Worm (Caenorhabditis elegans): ENCODE data around the gene btb-16.
"Not testable (repeated sequence)": the region's sequence is repeated elsewhere in the genome, so short reads cannot be mapped to it uniquely, and the experiment has no call there.

The btb-16 gene

DNA sequence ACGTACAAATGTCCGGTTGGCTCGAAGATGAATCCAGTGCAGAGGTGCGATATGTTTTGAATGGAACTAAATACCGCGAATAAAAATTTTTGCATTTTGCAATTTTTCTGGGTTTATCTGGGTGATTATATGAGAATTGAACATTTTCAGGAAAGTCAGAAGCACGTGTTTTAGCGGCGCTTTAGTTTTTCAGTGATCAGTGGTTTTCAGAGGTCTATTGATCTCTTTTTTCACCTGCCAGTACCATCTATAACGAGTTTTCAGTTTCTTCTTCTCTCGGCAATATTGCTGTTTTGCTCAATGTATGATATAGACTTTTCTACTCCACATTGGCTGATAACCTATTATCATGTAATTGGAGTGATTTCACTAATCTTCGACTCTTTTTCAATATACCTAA lies 9.6 kb upstream of the btb-16 start, which contains the start of gene sri-63:
TSS of gene sri-63 (plus strand) at position 301 of the 400 bp plus-strand sequence.
- no peak for TF ChIP-seq unc-62 (GFP tag; optimal IDR thresholded peaks at IDR 0.05)

DNA sequence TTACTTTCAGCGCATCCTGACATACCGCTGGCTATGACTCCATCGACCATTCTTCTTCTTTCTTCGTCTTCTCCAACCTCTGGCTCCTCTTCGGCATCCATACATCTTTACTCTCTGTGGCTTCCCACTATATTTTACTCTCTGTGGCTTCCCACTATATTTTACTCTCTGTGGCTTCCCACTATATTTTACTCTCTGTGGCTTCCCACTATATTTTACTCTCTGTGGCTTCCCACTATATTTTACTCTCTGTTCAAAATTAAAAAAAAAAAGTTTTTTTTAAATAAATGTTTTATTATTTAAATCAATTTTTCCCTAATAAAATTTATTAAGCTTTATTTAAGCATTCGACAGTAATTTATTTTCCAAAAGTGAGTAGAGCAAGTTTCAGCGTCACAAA lies 6.1 kb upstream of the btb-16 start, which contains the start of gene F39E9.14:
TSS of gene F39E9.14 (minus strand) at position 101 of the 400 bp plus-strand sequence.
- not testable (repeated sequence) for TF ChIP-seq unc-62 (GFP tag; optimal IDR thresholded peaks at IDR 0.05)

DNA sequence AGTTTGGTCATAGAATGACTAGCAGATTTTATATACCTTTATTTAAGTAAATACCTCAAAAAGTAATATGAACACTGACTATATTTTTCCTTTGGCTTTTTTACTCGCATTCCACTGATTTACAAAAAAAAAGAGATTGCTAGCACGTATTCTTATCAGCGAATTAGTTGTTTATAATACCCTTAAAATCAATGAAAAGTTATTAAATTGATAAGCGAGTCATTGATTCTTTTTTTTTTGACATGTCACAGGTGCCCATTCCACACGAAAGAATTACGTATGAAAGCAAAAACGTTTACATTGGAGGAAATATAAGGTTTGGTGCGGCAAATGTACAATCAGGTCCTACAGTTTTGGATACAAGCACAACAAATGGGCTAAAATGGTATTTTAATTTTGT lies 1.5 kb upstream of the btb-16 start, which contains the start of gene btb-17:
TSS of gene btb-17 (plus strand) at position 213 of the 400 bp plus-strand sequence.
- no peak for TF ChIP-seq unc-62 (GFP tag; optimal IDR thresholded peaks at IDR 0.05)

DNA sequence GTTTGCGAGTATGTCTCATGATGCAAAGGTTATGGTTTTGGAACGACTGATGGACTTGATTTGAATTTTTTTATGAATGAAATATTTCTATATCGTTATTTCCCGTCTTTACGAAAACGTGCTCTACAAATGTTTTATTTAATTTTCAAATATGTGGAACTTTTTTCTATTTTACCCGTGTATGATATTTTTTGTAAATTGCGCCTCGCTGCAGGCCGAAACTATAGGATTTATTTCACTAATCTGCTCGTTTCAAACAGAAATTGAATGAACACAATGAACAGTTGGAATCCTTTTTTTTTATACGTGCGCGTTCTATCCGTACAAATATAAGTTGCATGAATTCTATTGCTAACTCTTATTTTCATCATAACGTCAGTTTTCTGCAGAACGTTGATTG lies 1.2 kb downstream of the btb-16 start, which contains the start of gene btb-18:
TSS of gene btb-18 (plus strand) at position 301 of the 400 bp plus-strand sequence.
- no peak for TF ChIP-seq unc-62 (GFP tag; optimal IDR thresholded peaks at IDR 0.05)

DNA sequence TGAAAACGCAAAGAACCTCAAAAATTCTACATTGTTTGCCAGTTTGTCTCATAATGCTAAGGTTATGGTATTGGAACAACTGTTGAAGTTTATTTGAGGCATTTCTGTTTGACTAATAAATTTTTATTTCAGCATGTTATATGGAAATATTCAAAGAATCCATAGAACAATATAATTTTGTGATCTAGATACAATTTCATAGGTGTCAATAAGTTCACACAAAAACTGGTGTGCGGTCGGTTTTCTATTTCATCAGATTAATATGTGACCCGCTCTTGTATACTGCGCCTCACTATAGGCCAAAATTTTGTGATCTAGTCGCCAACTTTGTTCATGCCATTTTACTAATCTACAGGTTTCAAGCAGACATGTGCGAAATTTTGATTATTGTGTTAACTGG lies 2.8 kb downstream of the btb-16 start, which contains the start of gene btb-22:
TSS of gene btb-22 (plus strand) at position 301 of the 400 bp plus-strand sequence.
- no peak for TF ChIP-seq unc-62 (GFP tag; optimal IDR thresholded peaks at IDR 0.05)

DNA sequence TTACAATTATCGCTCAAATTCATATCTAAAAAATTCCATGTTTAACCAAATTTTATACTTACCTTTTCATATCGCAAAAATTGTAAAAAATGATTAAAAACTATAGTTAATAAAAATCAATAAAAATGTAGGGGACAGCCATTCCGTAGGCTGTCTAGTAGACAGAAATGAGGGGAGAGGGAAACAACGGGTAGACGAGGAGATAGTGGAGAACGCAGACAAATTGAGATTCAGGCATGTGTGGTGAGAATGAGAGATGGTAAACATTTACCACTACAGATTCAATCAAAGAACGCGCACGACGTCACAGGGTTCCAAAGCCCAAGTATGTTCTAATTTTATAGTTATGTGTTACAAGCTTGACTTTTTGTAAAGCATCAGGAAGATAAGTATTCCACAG lies 6.9 kb downstream of the btb-16 start:
- TF ChIP-seq unc-62 (GFP tag; optimal IDR thresholded peaks at IDR 0.05) = no peak

DNA sequence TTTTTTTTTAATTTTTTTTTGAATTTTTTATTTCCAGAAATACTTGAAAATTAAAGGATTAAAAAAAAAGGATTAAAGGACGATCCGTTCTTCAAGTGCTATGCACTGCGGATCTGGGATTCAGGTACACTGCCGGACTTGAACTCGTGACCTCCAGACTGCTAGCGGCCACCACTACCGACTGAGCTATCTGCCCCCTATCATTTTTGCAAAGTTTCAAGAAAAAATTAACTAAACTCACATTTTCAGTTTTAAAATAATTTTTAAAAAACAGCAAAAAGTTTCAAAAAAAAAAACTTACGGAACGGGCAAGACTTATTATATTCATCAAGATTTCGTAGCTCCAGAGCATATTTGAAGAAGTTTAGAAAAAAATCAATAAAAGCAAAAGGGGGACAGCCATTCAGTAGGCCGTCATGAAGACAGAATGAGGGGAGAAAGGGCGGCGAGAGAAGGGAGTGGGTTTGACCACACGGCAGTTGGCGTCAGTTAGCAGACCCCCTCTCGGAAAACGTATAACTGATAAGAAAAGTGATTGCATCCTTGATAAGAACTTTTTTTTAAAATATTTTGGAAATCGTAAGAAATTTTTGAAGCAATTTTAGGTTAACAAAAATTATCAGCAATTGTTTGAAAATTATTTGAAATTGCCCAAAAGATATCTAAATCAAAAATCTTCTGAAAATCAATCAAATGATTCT lies 14.4 kb downstream of the btb-16 start:
- TF ChIP-seq unc-62 (GFP tag; optimal IDR thresholded peaks at IDR 0.05) = no peak

DNA sequence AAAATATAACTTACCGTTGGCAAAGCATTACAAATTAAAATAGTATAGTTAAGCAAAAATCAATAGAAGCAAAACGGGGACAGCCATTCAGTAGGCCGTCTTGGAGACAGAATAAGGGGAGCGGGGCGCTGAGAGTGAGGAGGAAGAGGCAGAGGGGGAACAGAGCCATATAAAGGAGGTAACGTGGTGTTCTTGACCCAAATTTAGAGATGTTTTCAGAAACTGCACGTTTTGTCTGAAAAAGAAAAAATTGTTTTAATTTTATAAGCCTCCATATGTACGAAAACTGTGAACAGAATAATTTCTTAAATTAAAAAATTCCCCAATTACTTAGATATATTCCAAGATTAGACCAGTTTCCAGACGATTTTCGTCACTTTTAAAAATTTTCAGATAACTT lies 16.8 kb downstream of the btb-16 start, which contains the start of gene F39E9.6:
TSS of gene F39E9.6 (minus strand) at position 101 of the 400 bp plus-strand sequence.
- no peak for TF ChIP-seq unc-62 (GFP tag; optimal IDR thresholded peaks at IDR 0.05)

DNA sequence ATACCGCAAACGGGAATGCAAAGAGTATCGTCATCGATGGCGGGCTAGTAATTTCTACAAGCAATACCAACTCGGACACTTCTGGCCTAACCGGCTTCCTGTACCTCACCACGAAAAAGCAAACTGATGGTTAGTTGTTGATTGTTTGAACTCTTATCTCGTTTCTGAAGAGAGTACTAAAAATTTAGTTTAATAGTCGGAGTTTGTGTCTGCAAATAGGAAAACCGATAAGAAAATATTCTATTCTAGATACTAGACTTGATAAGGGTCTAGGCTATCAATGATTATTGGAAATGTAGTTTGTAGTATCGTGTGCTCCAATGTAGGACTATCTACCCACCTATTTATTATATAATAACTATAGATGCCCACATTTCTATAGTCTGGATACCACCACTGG lies 22.2 kb downstream of the btb-16 start:
- TF ChIP-seq unc-62 (GFP tag; optimal IDR thresholded peaks at IDR 0.05) = no peak

DNA sequence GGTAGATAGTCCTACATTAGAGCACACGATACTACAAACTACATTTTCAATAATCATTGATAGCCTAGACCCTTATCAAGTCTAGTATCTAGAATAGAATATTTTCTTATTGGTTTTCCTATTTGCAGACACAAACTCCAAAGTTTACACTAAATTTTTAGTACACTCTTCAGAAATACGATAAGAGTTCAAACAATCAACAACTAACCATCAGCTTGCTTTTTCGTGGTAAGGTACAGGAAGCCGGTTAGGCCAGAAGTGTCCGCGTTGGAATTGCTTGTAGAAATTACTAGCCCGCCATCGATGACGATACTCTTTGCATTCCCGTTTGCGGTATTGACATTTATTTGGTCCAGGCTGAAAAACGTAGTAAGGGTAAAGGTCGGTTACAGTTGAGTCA lies 25.6 kb downstream of the btb-16 start, which contains the start of gene Y46D2A.1:
TSS of gene Y46D2A.1 (plus strand) at position 301 of the 400 bp plus-strand sequence.
- TF ChIP-seq unc-62 (GFP tag; optimal IDR thresholded peaks at IDR 0.05) = no peak

DNA sequence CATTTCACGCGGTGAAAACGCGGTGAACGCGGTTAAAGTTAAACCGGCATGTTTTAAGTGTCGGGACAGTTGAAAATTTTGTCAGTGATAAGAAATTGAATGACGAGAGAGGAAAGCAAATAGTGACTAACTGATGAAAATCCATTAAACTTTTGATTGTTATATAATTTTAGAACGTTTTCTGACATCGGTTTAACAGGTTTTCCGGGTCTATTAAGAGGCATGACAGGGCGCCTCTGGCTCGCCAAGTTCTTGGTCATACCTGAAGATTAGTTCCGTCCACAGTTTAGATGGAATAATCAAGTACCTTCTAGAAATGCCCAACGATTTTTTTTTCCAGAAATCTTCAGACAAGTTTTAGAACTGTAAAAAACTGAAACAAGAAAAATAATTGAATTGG lies 26.5 kb downstream of the btb-16 start, which contains the start of gene Y46D2A.2:
TSS of gene Y46D2A.2 (minus strand) at position 101 of the 400 bp plus-strand sequence.
- no peak for TF ChIP-seq unc-62 (GFP tag; optimal IDR thresholded peaks at IDR 0.05)

DNA sequence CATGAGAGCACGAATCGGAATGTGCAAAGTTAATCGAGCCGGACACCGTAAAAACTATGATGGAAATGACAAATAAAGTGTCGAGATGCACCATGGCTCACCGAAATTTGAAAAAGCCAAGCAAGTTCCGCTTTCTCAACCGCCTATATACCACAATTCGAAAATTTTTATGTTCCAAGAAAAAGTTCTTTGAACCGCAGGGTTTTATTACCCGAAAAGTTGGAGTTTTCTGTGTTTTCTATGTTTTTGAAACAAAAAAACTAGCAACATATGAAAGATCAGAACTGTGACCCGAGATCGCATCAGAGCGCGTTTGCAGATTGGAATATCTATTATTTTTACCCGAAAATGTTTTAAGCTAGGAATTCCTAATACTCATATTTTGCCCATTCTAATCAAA lies 30.4 kb downstream of the btb-16 start, which contains the start of gene Y46D2A.3:
TSS of gene Y46D2A.3 (minus strand) at position 101 of the 400 bp plus-strand sequence.
- TF ChIP-seq unc-62 (GFP tag; optimal IDR thresholded peaks at IDR 0.05) = no peak

DNA sequence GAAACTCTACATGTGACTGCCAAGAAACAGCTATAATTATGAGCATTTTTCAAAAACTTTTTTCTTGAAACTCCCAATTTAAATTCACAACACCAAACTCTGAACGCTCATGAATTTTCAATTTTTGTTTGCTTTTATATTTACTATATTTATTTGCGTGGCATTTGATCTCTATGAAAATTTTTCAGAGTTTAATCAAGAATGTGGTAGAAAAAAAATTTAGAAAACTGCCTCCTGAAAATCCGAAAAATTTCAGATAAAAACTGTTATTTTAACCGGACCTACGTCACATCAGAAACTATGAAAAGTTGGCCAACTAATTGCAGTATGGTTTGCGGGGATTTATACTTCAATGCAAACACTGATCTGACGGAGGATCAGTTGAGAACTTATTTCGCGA lies 35.4 kb downstream of the btb-16 start, which contains the start of gene irld-27:
TSS of gene irld-27 (plus strand) at position 301 of the 400 bp plus-strand sequence.
- no peak for TF ChIP-seq unc-62 (GFP tag; optimal IDR thresholded peaks at IDR 0.05)

DNA sequence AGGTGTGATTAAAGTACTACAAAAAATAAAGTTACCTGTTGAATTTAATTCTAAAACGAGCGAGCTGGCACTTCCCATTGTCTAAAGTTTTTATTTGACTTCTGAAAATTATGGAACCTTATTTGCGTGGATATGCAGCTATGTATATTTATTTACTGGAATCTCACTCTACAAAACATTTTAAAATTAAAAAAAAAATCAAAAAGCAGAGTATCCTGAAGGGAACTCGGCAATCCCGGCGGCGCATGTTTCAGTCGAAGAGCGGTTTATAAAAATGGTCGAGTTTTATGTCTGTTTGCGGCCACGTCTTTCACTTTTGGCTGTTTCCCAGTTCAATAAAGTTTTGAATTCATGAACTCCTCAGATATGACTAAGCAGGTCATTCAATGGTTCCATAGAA lies 40.4 kb downstream of the btb-16 start, which contains the start of gene F14D2.19:
TSS of gene F14D2.19 (minus strand) at position 101 of the 400 bp plus-strand sequence.
- no peak for TF ChIP-seq unc-62 (GFP tag; optimal IDR thresholded peaks at IDR 0.05)

DNA sequence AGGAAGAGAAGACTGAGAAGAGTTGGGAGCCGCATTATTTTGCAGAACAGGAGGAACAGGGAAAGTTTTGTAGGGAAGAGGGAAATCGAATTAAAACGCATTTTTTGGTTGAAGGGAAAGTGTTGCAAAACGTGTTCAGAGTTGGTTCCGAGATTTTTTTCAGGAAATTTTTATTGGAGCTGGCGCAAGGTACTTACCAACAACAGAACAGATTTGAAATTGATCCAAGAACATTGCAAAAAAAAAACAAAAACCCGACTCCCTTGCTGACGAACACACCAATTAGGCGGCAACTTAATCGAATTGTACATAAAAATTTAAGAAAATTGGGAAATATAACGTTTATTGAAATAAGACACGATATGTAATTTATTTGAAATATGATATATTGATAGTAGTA lies 41.9 kb downstream of the btb-16 start, which contains the start of gene F14D2.7:
TSS of gene F14D2.7 (minus strand) at position 101 of the 400 bp plus-strand sequence.
- no peak for TF ChIP-seq unc-62 (GFP tag; optimal IDR thresholded peaks at IDR 0.05)

DNA sequence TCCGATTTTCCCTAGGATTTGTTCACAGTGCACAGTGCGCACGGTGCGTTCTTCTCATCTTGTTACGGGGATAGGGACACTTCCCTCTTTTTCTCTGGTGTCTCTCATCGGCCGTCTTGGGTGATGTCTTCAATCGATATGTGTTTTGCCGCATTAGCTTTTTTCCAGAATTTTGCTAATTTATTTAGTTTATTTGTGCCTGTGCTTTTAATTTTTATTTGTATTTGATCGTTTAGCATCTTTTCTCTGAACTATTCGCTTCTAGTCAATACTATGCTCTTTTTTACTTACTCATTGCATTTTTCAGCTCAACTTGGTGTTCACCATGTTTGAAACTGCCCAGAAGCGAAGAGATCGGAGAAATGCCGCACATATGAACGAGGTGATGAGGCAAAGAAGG lies 43.6 kb downstream of the btb-16 start, which contains the start of gene F14D2.5:
TSS of gene F14D2.5 (plus strand) at position 301 of the 400 bp plus-strand sequence.
- TF ChIP-seq unc-62 (GFP tag; optimal IDR thresholded peaks at IDR 0.05) = no peak
